Worm (Caenorhabditis elegans): Measurements from ENCODE around the gene str-171.
A peak's percentile ranks its signal among the peaks of the same experiment; 100 is the strongest.

str-171 gene

ce11 chrV:15136772-15137171 lies 4.4 kb upstream of the str-171 start, which contains the start of gene aipl-1 (continued):
- TF ChIP-seq hlh-17 (GFP tag; optimal IDR thresholded peaks at IDR 0.05; ENCODE audit: borderline replicate concordance) (no peak), unc-98 (GFP tag; IDR thresholded peaks at IDR 0.05) (no peak), zip-4 (GFP tag; optimal IDR thresholded peaks at IDR 0.05) (no peak), lin-13 (GFP tag; optimal IDR thresholded peaks at IDR 0.05) (peak; percentile 81), ceh-90 (tag; optimal IDR thresholded peaks at IDR 0.05) (no peak), nhr-19 (GFP tag; conservative IDR thresholded peaks at IDR 0.05) (peak; percentile 72; the same call in 1 of the 2 replicates), sup-37 (GFP tag; optimal IDR thresholded peaks at IDR 0.05) (no peak), lin-14 (GFP tag; optimal IDR thresholded peaks at IDR 0.05) (peak; percentile 86), xbp-1 (tag; optimal IDR thresholded peaks at IDR 0.05) (peak; percentile 69), efl-1 (optimal IDR thresholded peaks at IDR 0.05) (peak; percentile 90 to 92), efl-1 (GFP tag; optimal IDR thresholded peaks at IDR 0.05 in 1 of 2) (peak; percentile 88 to 99), mdl-1 (tag; optimal IDR thresholded peaks at IDR 0.05) (peak in 1 of 2 experiments; percentile 59), unc-62 (GFP tag; optimal IDR thresholded peaks at IDR 0.05) (no peak), ceh-88 (GFP tag; IDR thresholded peaks at IDR 0.05) (peak; percentile 14; the same call in 1 of the 2 replicates), vab-15 (tag; optimal IDR thresholded peaks at IDR 0.05) (peak; percentile 78), nhr-84 (tag; optimal IDR thresholded peaks at IDR 0.05) (no peak), fkh-8 (tag; optimal IDR thresholded peaks at IDR 0.05) (peak; percentile 87), egl-13 (tag; optimal IDR thresholded peaks at IDR 0.05) (no peak), nhr-28 (tag; optimal IDR thresholded peaks at IDR 0.05) (no peak), C34B4.2 (tag; optimal IDR thresholded peaks at IDR 0.05) (no peak), dpl-1 (GFP tag; optimal IDR thresholded peaks at IDR 0.05) (peak; percentile 85 to 90 (median 87)), hlh-4 (tag; optimal IDR thresholded peaks at IDR 0.05) (no peak), fkh-10 (GFP tag; optimal IDR thresholded peaks at IDR 0.05) (peak; percentile 47), aly-2 (tag; optimal IDR thresholded peaks at IDR 0.05) (no peak), aha-1 (tag; optimal IDR thresholded peaks at IDR 0.05) (no peak), lin-39 (tag; optimal IDR thresholded peaks at IDR 0.05) (no peak), unc-30 (tag; optimal IDR thresholded peaks at IDR 0.05) (no peak), F16B12.6 (tag; optimal IDR thresholded peaks at IDR 0.05) (peak; percentile 61), lsy-2 (tag; optimal IDR thresholded peaks at IDR 0.05) (peak; percentile 74 to 92), pqm-1 (tag; optimal IDR thresholded peaks at IDR 0.05) (no peak), rnt-1 (tag; optimal IDR thresholded peaks at IDR 0.05) (peak; percentile 93), egl-27 (tag; optimal IDR thresholded peaks at IDR 0.05) (no peak), nhr-47 (tag; optimal IDR thresholded peaks at IDR 0.05) (peak; percentile 79), irx-1 (tag; optimal IDR thresholded peaks at IDR 0.05) (peak; percentile 13), lir-3 (tag; optimal IDR thresholded peaks at IDR 0.05; ENCODE audit: poor library complexity) (peak; percentile 83), ces-1 (GFP tag; optimal IDR thresholded peaks at IDR 0.05) (no peak), fkh-4 (tag; optimal IDR thresholded peaks at IDR 0.05; ENCODE audit: borderline replicate concordance) (no peak), pax-3 (tag; optimal IDR thresholded peaks at IDR 0.05) (peak; percentile 89), unc-86 (tag; optimal IDR thresholded peaks at IDR 0.05) (peak; percentile 49), hpl-2 (GFP tag; optimal IDR thresholded peaks at IDR 0.05) (no peak), mef-2 (tag; optimal IDR thresholded peaks at IDR 0.05) (peak; percentile 43), mep-1 (tag; optimal IDR thresholded peaks at IDR 0.05) (peak; percentile 84), zag-1 (tag; optimal IDR thresholded peaks at IDR 0.05) (no peak), blmp-1 (tag; optimal IDR thresholded peaks at IDR 0.05) (peak; percentile 95), ets-5 (GFP tag; IDR thresholded peaks at IDR 0.05) (no peak), jun-1 (tag; optimal IDR thresholded peaks at IDR 0.05) (peak; percentile 41), snpc-4 (tag; optimal IDR thresholded peaks at IDR 0.05) (peak; percentile 68), unc-130 (tag; optimal IDR thresholded peaks at IDR 0.05) (peak; percentile 76), efl-3 (GFP tag; optimal IDR thresholded peaks at IDR 0.05) (no peak), elt-2 (tag; optimal IDR thresholded peaks at IDR 0.05) (peak; percentile 21), pag-3 (tag; optimal IDR thresholded peaks at IDR 0.05; ENCODE audit: borderline replicate concordance, insufficient read depth) (no peak), swsn-7 (tag; optimal IDR thresholded peaks at IDR 0.05) (peak; percentile 63), sox-4 (tag; optimal IDR thresholded peaks at IDR 0.05) (no peak)

Measured in whole organism, L1 larva.